Fruit fly (Drosophila melanogaster) whole organism, wandering third instar larva: ENCODE data around the gene RpL34b.

Experiments used
- Abd-B ChIP-seq: fragments of >200 bp; optimal IDR thresholded peaks from 2 replicates; lab custom pipeline; 2017; ENCODE audit warnings: missing biosample characterization, missing genetic modification characterization
- CG32264 ChIP-seq: fragments of 200-800 bp; sonication (Bioruptor generic); optimal IDR thresholded peaks from 2 replicates; lab custom pipeline; 2016; ENCODE audit warnings: missing biosample characterization, missing genetic modification characterization
- CG9705 ChIP-seq: fragments of 200-800 bp; sonication (Bioruptor generic); optimal IDR thresholded peaks from 2 replicates; lab custom pipeline; 2018; ENCODE audit warnings: missing biosample characterization, mild to moderate bottlenecking, missing genetic modification characterization
- CrebA ChIP-seq: fragments of 200-800 bp; sonication (Bioruptor generic); optimal IDR thresholded peaks from 2 replicates; lab custom pipeline; 2016; ENCODE audit warnings: missing biosample characterization, mild to moderate bottlenecking, missing genetic modification characterization, borderline replicate concordance
- Dfd ChIP-seq: fragments of >200 bp; optimal IDR thresholded peaks from 2 replicates; lab custom pipeline; 2017; ENCODE audit warnings: missing biosample characterization, missing genetic modification characterization
- Dif ChIP-seq: fragments of 200-275, 200-300 bp; sonication (Bioruptor generic); optimal IDR thresholded peaks from 2 replicates; lab custom pipeline; 2018; ENCODE audit warnings: missing biosample characterization, missing genetic modification characterization; ENCODE audit not compliant: partially characterized antibody
- GATAd ChIP-seq: sonication (Bioruptor generic); optimal IDR thresholded peaks from 2 replicates; lab custom pipeline; 2016; ENCODE audit warnings: missing biosample characterization, missing genetic modification characterization
- HLH106 ChIP-seq: fragments of 200-800 bp; optimal IDR thresholded peaks from 3 replicates; lab custom pipeline; 2019; ENCODE audit warnings: missing biosample characterization, mild to moderate bottlenecking, missing genetic modification characterization, moderate library complexity
- Hnf4 ChIP-seq: fragments of 200-800 bp; sonication (Bioruptor generic); optimal IDR thresholded peaks from 2 replicates; lab custom pipeline; 2016; ENCODE audit warnings: missing biosample characterization, mild to moderate bottlenecking, missing genetic modification characterization
- Hr78 ChIP-seq: fragments of >200 bp; optimal IDR thresholded peaks from 2 replicates; lab custom pipeline; 2017; ENCODE audit warnings: missing biosample characterization, missing genetic modification characterization
- Hr83 ChIP-seq: fragments of 200-300 bp; sonication (Bioruptor generic); optimal IDR thresholded peaks from 2 replicates; lab custom pipeline; 2016; ENCODE audit warnings: missing biosample characterization, mild to moderate bottlenecking, missing genetic modification characterization, moderate library complexity; ENCODE audit not compliant: poor library complexity, severe bottlenecking
- Jra ChIP-seq: sonication (Bioruptor generic); optimal IDR thresholded peaks from 2 replicates; lab custom pipeline; 2016; ENCODE audit warnings: missing biosample characterization, missing genetic modification characterization
- Mio ChIP-seq: sonication (Bioruptor generic); optimal IDR thresholded peaks from 2 replicates; lab custom pipeline; 2016; ENCODE audit warnings: missing biosample characterization, missing genetic modification characterization
- Myc ChIP-seq: fragments of >200 bp; optimal IDR thresholded peaks from 2 replicates; lab custom pipeline; 2017
- N ChIP-seq: fragments of >200 bp; optimal IDR thresholded peaks from 2 replicates; lab custom pipeline; 2018; ENCODE audit warnings: missing biosample characterization, missing external identifiers, missing genetic modification characterization
- OdsH ChIP-seq: fragments of 200-800 bp; sonication (Bioruptor generic); optimal IDR thresholded peaks from 2 replicates; lab custom pipeline; 2016; ENCODE audit warnings: missing biosample characterization, mild to moderate bottlenecking, missing genetic modification characterization
- Rel ChIP-seq, 2 experiments: fragments of 200-800 bp; sonication (Bioruptor generic) in 1 of 2; optimal IDR thresholded peaks; 2 replicates in 1 of 2; 3 replicates in 1 of 2; lab custom pipeline; 2016 to 2019; ENCODE audit warnings: mild to moderate bottlenecking in 2 of 2, missing biosample characterization in 2 of 2, missing genetic modification characterization in 2 of 2, moderate library complexity in 1 of 2
- Sp1 ChIP-seq: fragments of 200-800 bp; sonication (Bioruptor generic); optimal IDR thresholded peaks from 3 replicates; lab custom pipeline; 2019; ENCODE audit warnings: missing biosample characterization, mild to moderate bottlenecking, missing genetic modification characterization, moderate library complexity
- Vsx2 ChIP-seq: fragments of 200-300, 225-300 bp; sonication (Bioruptor generic); optimal IDR thresholded peaks from 2 replicates; lab custom pipeline; 2018; ENCODE audit warnings: missing biosample characterization, missing genetic modification characterization; ENCODE audit not compliant: partially characterized antibody
- br ChIP-seq: fragments of 200-800 bp; sonication (Bioruptor generic); optimal IDR thresholded peaks from 2 replicates; lab custom pipeline; 2016; ENCODE audit warnings: missing biosample characterization, missing genetic modification characterization
- brk ChIP-seq: fragments of 200-800 bp; sonication (Bioruptor generic); optimal IDR thresholded peaks from 2 replicates; lab custom pipeline; 2016; ENCODE audit warnings: missing biosample characterization, mild to moderate bottlenecking, missing genetic modification characterization
- dl ChIP-seq, 2 experiments: fragments of 175-275, 200-275 bp in 1 of 2; fragments of 200-275 bp in 1 of 2; sonication (Bioruptor generic); optimal IDR thresholded peaks; lab custom pipeline; 2018; ENCODE audit warnings: mild to moderate bottlenecking in 2 of 2, missing biosample characterization in 2 of 2, missing genetic modification characterization in 2 of 2, moderate library complexity in 2 of 2; ENCODE audit not compliant: partially characterized antibody in 2 of 2, insufficient read depth in 1 of 2
- dmrt93B ChIP-seq: fragments of 200-800 bp; sonication (Bioruptor generic); optimal IDR thresholded peaks from 2 replicates; lab custom pipeline; 2018; ENCODE audit warnings: missing biosample characterization, mild to moderate bottlenecking, missing genetic modification characterization
- dsf ChIP-seq: sonication (Bioruptor generic); optimal IDR thresholded peaks from 2 replicates; lab custom pipeline; 2016; ENCODE audit warnings: missing biosample characterization, missing genetic modification characterization, borderline replicate concordance
- ey ChIP-seq: fragments of 200-800 bp; sonication (Bioruptor generic); optimal IDR thresholded peaks from 2 replicates; lab custom pipeline; 2016; ENCODE audit warnings: missing biosample characterization, missing genetic modification characterization
- foxo ChIP-seq, 2 experiments: fragments of 200-800 bp; sonication (Bioruptor generic); optimal IDR thresholded peaks; 2 replicates in 1 of 2; 3 replicates in 1 of 2; lab custom pipeline; 2016 to 2017; ENCODE audit warnings: missing biosample characterization in 2 of 2, missing genetic modification characterization in 2 of 2
- fru ChIP-seq: fragments of 200-800 bp; sonication (Bioruptor generic); optimal IDR thresholded peaks from 3 replicates; lab custom pipeline; 2016; ENCODE audit warnings: missing biosample characterization, mild to moderate bottlenecking, missing genetic modification characterization
- h ChIP-seq: fragments of 200-800 bp; sonication (Bioruptor generic); optimal IDR thresholded peaks from 3 replicates; lab custom pipeline; 2016; ENCODE audit warnings: missing biosample characterization, mild to moderate bottlenecking, missing genetic modification characterization
- jim ChIP-seq: fragments of 175-275, 200-325 bp; sonication (Bioruptor generic); optimal IDR thresholded peaks from 2 replicates; lab custom pipeline; 2016; ENCODE audit warnings: missing biosample characterization, mild to moderate bottlenecking, missing genetic modification characterization
- lola ChIP-seq: fragments of >200 bp; optimal IDR thresholded peaks from 2 replicates; lab custom pipeline; 2017; ENCODE audit warnings: missing biosample characterization, missing genetic modification characterization
- pan ChIP-seq: fragments of >200 bp; optimal IDR thresholded peaks from 2 replicates; lab custom pipeline; 2017
- psq ChIP-seq: fragments of 200-800 bp; sonication (Bioruptor generic); optimal IDR thresholded peaks from 3 replicates; lab custom pipeline; 2017; ENCODE audit warnings: missing biosample characterization, mild to moderate bottlenecking, missing genetic modification characterization, moderate library complexity
- rgr ChIP-seq: fragments of 200-800 bp; sonication (Bioruptor generic); optimal IDR thresholded peaks from 3 replicates; lab custom pipeline; 2016; ENCODE audit warnings: missing biosample characterization, mild to moderate bottlenecking, missing genetic modification characterization
- sage ChIP-seq: fragments of 200-800 bp; sonication (Bioruptor generic); optimal IDR thresholded peaks from 2 replicates; lab custom pipeline; 2016; ENCODE audit warnings: missing biosample characterization, mild to moderate bottlenecking, missing genetic modification characterization
- sv ChIP-seq: fragments of 200-800 bp; sonication (Bioruptor generic); optimal IDR thresholded peaks from 3 replicates; lab custom pipeline; 2016; ENCODE audit warnings: missing biosample characterization, missing genetic modification characterization
- tai ChIP-seq: sonication (Bioruptor generic); optimal IDR thresholded peaks from 2 replicates; lab custom pipeline; 2016; ENCODE audit warnings: missing biosample characterization, missing genetic modification characterization
- usp ChIP-seq: fragments of >200 bp; optimal IDR thresholded peaks from 2 replicates; lab custom pipeline; 2017; ENCODE audit warnings: missing biosample characterization, missing genetic modification characterization
- woc ChIP-seq: sonication (Bioruptor generic); optimal IDR thresholded peaks from 2 replicates; lab custom pipeline; 2016; ENCODE audit warnings: missing biosample characterization, mild to moderate bottlenecking, missing genetic modification characterization

The RpL34b gene

dm6 chr3R:9353276-9353652, 47.8 kb downstream of the RpL34b start (continued):
- TF ChIP-seq usp (no peak), dsf (GFP tag; lab: Kevin White, UChicago) (peak; percentile 45), br (GFP tag; lab: Kevin White, UChicago) (peak; percentile 30), Dif (GFP tag; lab: Kevin White, UChicago) (no peak)

- TF ChIP-seq sv (GFP tag; lab: Kevin White, UChicago) (no peak), CG9705 (GFP tag; lab: Kevin White, UChicago) (no peak), lola (GFP tag; lab: Kevin White, UChicago) (no peak), ey (GFP tag; lab: Kevin White, UChicago) (no peak), dl (GFP tag; optimal IDR thresholded peaks at IDR 0.05; lab: Kevin White, UChicago; ENCODE audit: insufficient read depth in 1 of 2, partially characterized antibody in 2 of 2) (peak; percentile 33 to 61), woc (no peak), Rel (GFP tag; optimal IDR thresholded peaks at IDR 0.05; lab: Kevin White, UChicago) (no peak), Rel (tag; optimal IDR thresholded peaks at IDR 0.05; lab: Kevin White, UChicago) (peak; percentile 10), Jra (GFP tag; lab: Kevin White, UChicago) (no peak), sage (no peak), Dif (GFP tag; lab: Kevin White, UChicago) (peak; percentile 65), psq (GFP tag; lab: Kevin White, UChicago) (no peak), br (GFP tag; lab: Kevin White, UChicago) (no peak), Abd-B (GFP tag; lab: Kevin White, UChicago) (no peak), dsf (GFP tag; lab: Kevin White, UChicago) (no peak), CrebA (GFP tag; lab: Kevin White, UChicago) (no peak), Hr78 (no peak), tai (GFP tag; lab: Kevin White, UChicago) (no peak), N (no peak), GATAd (GFP tag; lab: Kevin White, UChicago) (no peak), foxo (GFP tag; optimal IDR thresholded peaks at IDR 0.05; lab: Kevin White, UChicago) (no peak), Mio (no peak), Hnf4 (GFP tag; lab: Kevin White, UChicago) (no peak), Vsx2 (no peak), HLH106 (tag; lab: Kevin White, UChicago) (no peak), jim (GFP tag; lab: Kevin White, UChicago) (no peak), Sp1 (GFP tag; lab: Kevin White, UChicago) (no peak), Dfd (no peak), dmrt93B (GFP tag; lab: Kevin White, UChicago) (no peak), Myc (lab: Kevin White, UChicago) (no peak), CG32264 (GFP tag; lab: Kevin White, UChicago) (no peak), Hr83 (GFP tag; lab: Kevin White, UChicago) (peak; percentile 10), fru (GFP tag; lab: Kevin White, UChicago) (no peak), pan (no peak)
Observed at dm6 chr3R:9352595-9353275, 48.3 kb downstream of the RpL34b start.

- TF ChIP-seq psq (GFP tag; lab: Kevin White, UChicago) (no peak), fru (GFP tag; lab: Kevin White, UChicago) (peak; percentile 59), Rel (GFP tag; optimal IDR thresholded peaks at IDR 0.05; lab: Kevin White, UChicago) (no peak), Rel (tag; optimal IDR thresholded peaks at IDR 0.05; lab: Kevin White, UChicago) (peak; percentile 84), Dfd (no peak), CG32264 (GFP tag; lab: Kevin White, UChicago) (no peak), sage (no peak), lola (GFP tag; lab: Kevin White, UChicago) (no peak), rgr (GFP tag; lab: Kevin White, UChicago) (peak; percentile 66), Hr83 (GFP tag; lab: Kevin White, UChicago) (no peak), Dif (GFP tag; lab: Kevin White, UChicago) (no peak), Abd-B (GFP tag; lab: Kevin White, UChicago) (no peak), CrebA (GFP tag; lab: Kevin White, UChicago) (no peak), jim (GFP tag; lab: Kevin White, UChicago) (no peak), pan (peak; percentile 17), ey (GFP tag; lab: Kevin White, UChicago) (peak; percentile 64), Hr78 (no peak), brk (peak; percentile 27), Vsx2 (no peak), h (peak; percentile 73), dmrt93B (GFP tag; lab: Kevin White, UChicago) (peak; percentile 25), sv (GFP tag; lab: Kevin White, UChicago) (peak; percentile 52), br (GFP tag; lab: Kevin White, UChicago) (peak; percentile 31), CG9705 (GFP tag; lab: Kevin White, UChicago) (no peak), Myc (lab: Kevin White, UChicago) (no peak), HLH106 (tag; lab: Kevin White, UChicago) (peak; percentile 4), Hnf4 (GFP tag; lab: Kevin White, UChicago) (no peak), usp (no peak), Mio (no peak), woc (peak; percentile 8), OdsH (GFP tag; lab: Kevin White, UChicago) (peak; percentile 60)
Observed at dm6 chr3R:9351415-9352379, 49.3 kb downstream of the RpL34b start.
